Worm (Caenorhabditis elegans) whole organism, L2 larva: ENCODE measurements around the gene C25F6.1.

Source experiments
- F13H6.1 ChIP-seq: sonication (generic microtip); optimal IDR thresholded peaks from 2 replicates; lab custom pipeline; 2016; ENCODE audit warnings: missing genetic modification characterization, missing compliant biosample characterization
- blmp-1 ChIP-seq: sonication (generic microtip); optimal IDR thresholded peaks from 2 replicates; lab custom pipeline; 2017; ENCODE audit warnings: missing genetic modification characterization, mild to moderate bottlenecking, missing compliant biosample characterization, antibody characterized with exemption, moderate library complexity; ENCODE audit not compliant: insufficient read depth
- ceh-16 ChIP-seq: fragments of 150-350 bp; optimal IDR thresholded peaks from 2 replicates; lab custom pipeline; 2014; ENCODE audit warnings: missing biosample characterization, missing genetic modification characterization
- egl-27 ChIP-seq: sonication (generic microtip); optimal IDR thresholded peaks from 3 replicates; lab custom pipeline; 2017; ENCODE audit warnings: missing biosample characterization, missing genetic modification reagents, missing genetic modification characterization
- fos-1 ChIP-seq: fragments of 150-350 bp; optimal IDR thresholded peaks from 2 replicates; lab custom pipeline; 2014; ENCODE audit warnings: missing biosample characterization, missing genetic modification characterization
- lin-11 ChIP-seq: fragments of 150-350 bp; sonication (generic microtip); optimal IDR thresholded peaks from 2 replicates; lab custom pipeline; 2014; ENCODE audit warnings: missing biosample characterization, missing genetic modification characterization, inconsistent platforms, mixed read lengths
- mab-5 ChIP-seq: fragments of 150-350 bp; optimal IDR thresholded peaks from 2 replicates; lab custom pipeline; 2014; ENCODE audit warnings: missing biosample characterization, missing genetic modification characterization
- nhr-77 ChIP-seq: fragments of 150-350 bp; optimal IDR thresholded peaks from 2 replicates; lab custom pipeline; 2014; ENCODE audit warnings: missing biosample characterization, missing genetic modification characterization
- ztf-4 ChIP-seq: fragments of 150-350 bp; optimal IDR thresholded peaks from 2 replicates; lab custom pipeline; 2014; ENCODE audit warnings: missing biosample characterization, missing genetic modification characterization

- TF ChIP-seq blmp-1 (tag; lab: Kevin White, UChicago) (no peak), mab-5 (tag; lab: Kevin White, UChicago) (no peak), ztf-4 (tag; lab: Kevin White, UChicago) (no peak), egl-27 (no peak), nhr-77 (tag; lab: Kevin White, UChicago) (no peak), fos-1 (tag; lab: Kevin White, UChicago) (no peak), F13H6.1 (tag; lab: Kevin White, UChicago) (no peak), lin-11 (tag; lab: Kevin White, UChicago) (no peak), ceh-16 (no peak)
Observed at ce11 chrX:5505148-5505547, 18.9 kb downstream of the C25F6.1 start, which contains the start of gene T23F2.2.
